Worm (Caenorhabditis elegans) whole organism, young adult: ENCODE results near the gene vps-29.

Source experiments
- B0035.1 ChIP-seq: sonication (generic microtip); optimal IDR thresholded peaks from 2 replicates; lab custom pipeline; 2016; ENCODE audit warnings: missing genetic modification characterization, mild to moderate bottlenecking, missing compliant biosample characterization, missing genotype, missing genetic modification reagents
- B0336.3 ChIP-seq: fragments of 200-800 bp; sonication (Bioruptor generic); IDR thresholded peaks from 2 replicates; pipeline ENCODE4 v1.3.6; 2022; ENCODE audit warnings: missing genetic modification characterization, missing compliant biosample characterization
- C06A6.2 ChIP-seq: fragments of 200-800 bp; sonication (Bioruptor generic); conservative IDR thresholded peaks from 2 replicates; pipeline ENCODE4 v1.3.6; 2022; ENCODE audit warnings: missing genetic modification characterization, missing compliant biosample characterization
- C17E4.6 ChIP-seq: fragments of 200-800 bp; sonication (Bioruptor generic); IDR thresholded peaks from 2 replicates; pipeline ENCODE4 v1.3.6; 2022; ENCODE audit warnings: missing genetic modification reagents, missing genetic modification characterization, missing compliant biosample characterization
- F23B12.7 ChIP-seq: sonication (generic microtip); optimal IDR thresholded peaks from 2 replicates; lab custom pipeline; 2017; ENCODE audit warnings: missing genetic modification characterization, mild to moderate bottlenecking, missing compliant biosample characterization, antibody characterized with exemption, moderate library complexity; ENCODE audit not compliant: insufficient read depth
- F55B11.4 ChIP-seq: sonication (generic microtip); optimal IDR thresholded peaks from 2 replicates; lab custom pipeline; 2016; ENCODE audit warnings: missing compliant biosample characterization, missing genetic modification characterization, borderline replicate concordance; ENCODE audit not compliant: insufficient read depth
- F57A8.1 ChIP-seq: fragments of 200-800 bp; sonication (Bioruptor generic); optimal IDR thresholded peaks from 2 replicates; lab custom pipeline; 2018; ENCODE audit warnings: mild to moderate bottlenecking, missing genetic modification characterization, moderate library complexity, missing compliant biosample characterization
- K11D2.4 ChIP-seq: fragments of 200-800 bp; sonication (Bioruptor generic); IDR thresholded peaks from 2 replicates; pipeline ENCODE4 v1.3.6; 2022; ENCODE audit warnings: missing genetic modification reagents, missing genetic modification characterization, missing compliant biosample characterization
- T07F8.4 ChIP-seq: sonication (generic microtip); optimal IDR thresholded peaks from 2 replicates; lab custom pipeline; 2016; ENCODE audit warnings: mild to moderate bottlenecking, missing genetic modification characterization, moderate library complexity, missing compliant biosample characterization
- Y53F4B.3 ChIP-seq: fragments of 200-800 bp; sonication (Bioruptor generic); IDR thresholded peaks from 2 replicates; pipeline ENCODE4 v1.3.6; 2022; ENCODE audit warnings: missing genetic modification reagents, missing genetic modification characterization, missing compliant biosample characterization
- Y56A3A.18 ChIP-seq: fragments of 200-800 bp; sonication (Bioruptor generic); IDR thresholded peaks from 2 replicates; pipeline ENCODE4 v1.3.6; 2022; ENCODE audit warnings: missing genetic modification reagents, missing genetic modification characterization, missing compliant biosample characterization
- Y67H2A.10 ChIP-seq: fragments of 200-800 bp; sonication (Bioruptor generic); conservative IDR thresholded peaks from 2 replicates; pipeline ENCODE4 v1.3.6; 2022; ENCODE audit warnings: missing genetic modification reagents, missing genetic modification characterization, missing compliant biosample characterization
- ama-1 ChIP-seq, 3 experiments: fragments of 150-350 bp in 1 of 3; sonication (generic microtip) in 2 of 3; optimal IDR thresholded peaks; 2 replicates each; lab custom pipeline; 2014 to 2018; ENCODE audit warnings: missing biosample characterization in 2 of 3, missing genetic modification characterization in 2 of 3, missing genetic modification reagents in 2 of 3
- aptf-2 ChIP-seq: fragments of 200-800 bp; sonication (Bioruptor generic); conservative IDR thresholded peaks from 2 replicates; pipeline ENCODE4 v1.3.6; 2022; ENCODE audit warnings: missing genetic modification reagents, missing genetic modification characterization, missing compliant biosample characterization
- attf-3 ChIP-seq: fragments of 200-800 bp; sonication (Bioruptor generic); conservative IDR thresholded peaks from 2 replicates; pipeline ENCODE4 v1.3.6; 2022; ENCODE audit warnings: missing genetic modification reagents, missing genetic modification characterization, missing compliant biosample characterization
- attf-5 ChIP-seq: fragments of 200-800 bp; sonication (Bioruptor generic); optimal IDR thresholded peaks from 2 replicates; lab custom pipeline; 2018; ENCODE audit warnings: mild to moderate bottlenecking, missing genetic modification characterization, missing compliant biosample characterization
- bed-2 ChIP-seq: fragments of 200-800 bp; sonication (Bioruptor generic); IDR thresholded peaks from 2 replicates; pipeline ENCODE4 v1.3.6; 2022; ENCODE audit warnings: missing genetic modification reagents, missing genetic modification characterization, missing compliant biosample characterization
- cebp-2 ChIP-seq: fragments of 200-800 bp; sonication (Bioruptor generic); IDR thresholded peaks from 2 replicates; pipeline ENCODE4 v1.3.6; 2022; ENCODE audit warnings: missing genetic modification characterization, missing compliant biosample characterization
- ceh-40 ChIP-seq: fragments of 200-800 bp; sonication (Bioruptor generic); IDR thresholded peaks from 2 replicates; pipeline ENCODE4 v1.3.6; 2022; ENCODE audit warnings: missing genetic modification characterization, missing compliant biosample characterization
- ceh-79 ChIP-seq: sonication (generic microtip); optimal IDR thresholded peaks from 2 replicates; lab custom pipeline; 2017; ENCODE audit warnings: mild to moderate bottlenecking, missing genetic modification characterization, missing compliant biosample characterization
- egl-18 ChIP-seq: fragments of 200-800 bp; sonication (Bioruptor generic); IDR thresholded peaks from 2 replicates; pipeline ENCODE4 v1.3.6; 2022; ENCODE audit warnings: missing genetic modification reagents, missing genetic modification characterization, missing compliant biosample characterization
- fkh-3 ChIP-seq: sonication (generic microtip); optimal IDR thresholded peaks from 2 replicates; lab custom pipeline; 2016; ENCODE audit warnings: mild to moderate bottlenecking, missing genetic modification characterization, missing compliant biosample characterization
- him-1 ChIP-seq: sonication (generic microtip); optimal IDR thresholded peaks from 2 replicates; lab custom pipeline; 2016; ENCODE audit warnings: missing genotype, missing genetic modification reagents, missing genetic modification characterization, missing compliant biosample characterization
- hmg-20 ChIP-seq: fragments of 200-800 bp; sonication (Bioruptor generic); IDR thresholded peaks from 2 replicates; pipeline ENCODE4 v1.3.6; 2022; ENCODE audit warnings: missing genetic modification reagents, missing genetic modification characterization, missing compliant biosample characterization
- lag-1 ChIP-seq: fragments of 200-800 bp; sonication (Bioruptor generic); IDR thresholded peaks from 2 replicates; pipeline ENCODE4 v1.3.6; 2022; ENCODE audit warnings: missing genetic modification reagents, missing genetic modification characterization, missing compliant biosample characterization
- let-607 ChIP-seq, 2 experiments: fragments of 200-800 bp in 1 of 2; sonication (Bioruptor generic) in 1 of 2; sonication (generic microtip) in 1 of 2; optimal IDR thresholded peaks; 2 replicates each; lab custom pipeline; 2016 to 2018; ENCODE audit warnings: mild to moderate bottlenecking in 2 of 2, missing compliant biosample characterization in 2 of 2, missing genetic modification characterization in 2 of 2, moderate library complexity in 2 of 2, missing genotype in 1 of 2
- lin-26 ChIP-seq: fragments of 200-800 bp; sonication (Bioruptor generic); IDR thresholded peaks from 2 replicates; pipeline ENCODE4 v1.3.6; 2022; ENCODE audit warnings: missing genetic modification reagents, missing genetic modification characterization, missing compliant biosample characterization
- lin-54 ChIP-seq: fragments of 200-800 bp; sonication (Bioruptor generic); optimal IDR thresholded peaks from 2 replicates; lab custom pipeline; 2018; ENCODE audit warnings: mild to moderate bottlenecking, missing genetic modification characterization, missing compliant biosample characterization
- madf-10 ChIP-seq: sonication (generic microtip); optimal IDR thresholded peaks from 2 replicates; lab custom pipeline; 2016; ENCODE audit warnings: mild to moderate bottlenecking, missing genetic modification characterization, missing compliant biosample characterization
- madf-3 ChIP-seq: fragments of 200-800 bp; sonication (Bioruptor generic); IDR thresholded peaks from 2 replicates; pipeline ENCODE4 v1.3.6; 2022; ENCODE audit warnings: missing genetic modification reagents, missing genetic modification characterization, missing compliant biosample characterization
- madf-8 ChIP-seq: fragments of 200-800 bp; sonication (Bioruptor generic); conservative IDR thresholded peaks from 2 replicates; pipeline ENCODE4 v1.3.6; 2022; ENCODE audit warnings: missing genetic modification reagents, missing genetic modification characterization, missing compliant biosample characterization
- mes-4 ChIP-seq: sonication (generic microtip); optimal IDR thresholded peaks from 2 replicates; lab custom pipeline; 2016; ENCODE audit warnings: missing genotype, missing genetic modification characterization, missing compliant biosample characterization
- mxl-1 ChIP-seq: sonication (generic microtip); optimal IDR thresholded peaks from 2 replicates; lab custom pipeline; 2016; ENCODE audit warnings: missing genetic modification characterization, missing compliant biosample characterization
- nhr-120 ChIP-seq: fragments of 200-800 bp; sonication (Bioruptor generic); IDR thresholded peaks from 2 replicates; pipeline ENCODE4 v1.3.6; 2022; ENCODE audit warnings: missing genetic modification characterization, missing compliant biosample characterization
- nhr-179 ChIP-seq: sonication (generic microtip); optimal IDR thresholded peaks from 2 replicates; lab custom pipeline; 2016; ENCODE audit warnings: mild to moderate bottlenecking, missing genetic modification characterization, missing compliant biosample characterization
- nhr-27 ChIP-seq: fragments of 200-800 bp; sonication (Bioruptor generic); optimal IDR thresholded peaks from 2 replicates; lab custom pipeline; 2018; ENCODE audit warnings: mild to moderate bottlenecking, missing genetic modification characterization, moderate library complexity, missing compliant biosample characterization
- nhr-80 ChIP-seq: sonication (generic microtip); optimal IDR thresholded peaks from 2 replicates; lab custom pipeline; 2016; ENCODE audit warnings: missing genetic modification characterization, missing compliant biosample characterization
- pbrm-1 ChIP-seq: fragments of 200-800 bp; sonication (Bioruptor generic); IDR thresholded peaks from 2 replicates; pipeline ENCODE4 v1.3.6; 2022; ENCODE audit warnings: missing genetic modification reagents, missing genetic modification characterization, missing compliant biosample characterization
- rec-8 ChIP-seq, 2 experiments: sonication (generic microtip); optimal IDR thresholded peaks; 2 replicates each; lab custom pipeline; 2016; ENCODE audit warnings: mild to moderate bottlenecking in 2 of 2, missing genetic modification characterization in 2 of 2, missing genetic modification reagents in 2 of 2, missing genotype in 2 of 2, missing biosample characterization in 1 of 2, missing compliant biosample characterization in 1 of 2, moderate library complexity in 1 of 2
- snpc-1.1 ChIP-seq: sonication (generic microtip); optimal IDR thresholded peaks from 2 replicates; lab custom pipeline; 2017; ENCODE audit warnings: missing genetic modification characterization, mild to moderate bottlenecking, missing compliant biosample characterization, antibody characterized with exemption, moderate library complexity, missing genotype, missing genetic modification reagents; ENCODE audit not compliant: insufficient read depth
- snpc-4 ChIP-seq, 5 experiments: fragments of 150-350 bp in 1 of 5; sonication (generic microtip) in 4 of 5; optimal IDR thresholded peaks; 2 replicates each; lab custom pipeline; 2014 to 2018; ENCODE audit warnings: missing genetic modification characterization in 5 of 5, missing biosample characterization in 3 of 5, antibody characterized with exemption in 2 of 5, mild to moderate bottlenecking in 2 of 5, missing compliant biosample characterization in 2 of 5, missing genotype in 2 of 5, moderate library complexity in 2 of 5, missing genetic modification reagents in 1 of 5
- tbp1 ChIP-seq: fragments of 200-800 bp; sonication (Bioruptor generic); optimal IDR thresholded peaks from 2 replicates; lab custom pipeline; 2018; ENCODE audit warnings: mild to moderate bottlenecking, missing genetic modification characterization, missing compliant biosample characterization
- tlf-1 ChIP-seq: fragments of 200-800 bp; sonication (Bioruptor generic); optimal IDR thresholded peaks from 2 replicates; lab custom pipeline; 2018; ENCODE audit warnings: mild to moderate bottlenecking, missing genetic modification characterization, missing compliant biosample characterization
- ztf-25 ChIP-seq: fragments of 200-800 bp; sonication (Bioruptor generic); IDR thresholded peaks from 2 replicates; pipeline ENCODE4 v1.3.6; 2022; ENCODE audit warnings: missing genetic modification reagents, missing genetic modification characterization, missing compliant biosample characterization
- ztf-3 ChIP-seq: fragments of 200-800 bp; sonication (Bioruptor generic); optimal IDR thresholded peaks from 2 replicates; lab custom pipeline; 2018; ENCODE audit warnings: mild to moderate bottlenecking, missing genetic modification characterization, missing compliant biosample characterization

vps-29 gene

DNA sequence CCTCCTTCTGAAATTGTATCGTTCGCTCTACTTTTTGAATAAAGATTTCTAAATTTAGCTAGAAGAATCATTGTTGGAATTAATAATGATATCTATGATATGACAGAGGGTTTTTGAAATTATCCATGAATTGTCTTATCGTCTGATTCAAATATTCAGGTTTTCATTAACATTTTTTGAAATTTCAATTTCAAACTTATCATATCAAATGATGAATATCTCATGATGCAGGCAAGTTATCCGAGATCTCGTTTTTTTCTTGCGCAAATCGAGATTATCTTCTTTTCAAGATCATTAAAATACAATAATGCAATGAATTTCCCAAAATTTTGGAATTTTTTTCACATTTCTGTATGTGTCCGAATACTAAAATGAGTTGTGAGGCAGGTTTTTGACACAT lies 14.9 kb downstream of the vps-29 start, which contains the start of gene spop-1:
Gene spop-1 (minus strand): TSS at position 101 of the 400 bp plus-strand sequence.
- no peak for TF ChIP-seq snpc-1.1 (tag; lab: Kevin White, UChicago)
- TF ChIP-seq nhr-179 = no peak
- no peak for TF ChIP-seq Y56A3A.18 (GFP tag; lab: Robert Waterston, UW)
- no peak for TF ChIP-seq pbrm-1
- TF ChIP-seq nhr-27 (tag; lab: Kevin White, UChicago) = no peak
- TF ChIP-seq let-607 (tag; optimal IDR thresholded peaks at IDR 0.05; lab: Kevin White, UChicago) = no peak
- TF ChIP-seq mxl-1 (tag; lab: Kevin White, UChicago) = no peak
- no peak for TF ChIP-seq tbp1 (GFP tag; lab: Kevin White, UChicago)
- no peak for TF ChIP-seq B0035.1 (tag; lab: Kevin White, UChicago)
- TF ChIP-seq F57A8.1 (GFP tag; lab: Kevin White, UChicago) = no peak
- no peak for TF ChIP-seq attf-3
- no peak for TF ChIP-seq egl-18 (GFP tag; lab: Robert Waterston, UW)
- TF ChIP-seq ama-1 (optimal IDR thresholded peaks at IDR 0.05; lab: Kevin White, UChicago) = no peak
- no peak for TF ChIP-seq ama-1 (GFP tag; optimal IDR thresholded peaks at IDR 0.05; lab: Kevin White, UChicago)
- no peak for TF ChIP-seq madf-10 (tag; lab: Kevin White, UChicago)
- no peak for TF ChIP-seq B0336.3 (GFP tag; lab: Robert Waterston, UW)
- TF ChIP-seq, all 124 proteins: peak for 0

DNA sequence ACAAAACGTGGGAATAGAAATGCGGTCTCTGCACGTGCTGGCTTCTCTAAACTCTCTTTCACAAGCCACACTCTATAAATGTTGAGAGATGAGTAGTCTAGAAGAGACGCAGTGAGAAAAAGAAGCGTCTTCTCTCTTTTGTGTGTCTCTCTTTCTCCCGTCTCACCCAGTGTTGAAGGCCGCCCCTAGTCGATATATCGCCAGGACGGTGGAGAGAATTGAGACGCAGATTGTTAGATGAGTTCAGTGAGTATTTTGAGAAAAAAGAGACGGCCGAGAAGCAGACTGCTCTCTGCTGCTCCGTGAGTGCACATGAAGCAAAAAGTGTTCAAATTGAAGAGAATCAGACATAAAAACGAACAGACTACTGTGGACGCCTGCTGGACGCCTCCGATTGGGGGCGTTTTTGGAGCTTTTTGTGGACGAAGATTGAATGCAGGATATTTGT lies 16.3 kb downstream of the vps-29 start:
- TF ChIP-seq egl-18 (GFP tag; lab: Robert Waterston, UW) = no peak
- TF ChIP-seq mxl-1 (tag; lab: Kevin White, UChicago) = no peak
- no peak for TF ChIP-seq B0035.1 (tag; lab: Kevin White, UChicago)
- TF ChIP-seq ztf-3 = no peak
- peak; percentile 66; the same call in 1 of the 2 replicates for TF ChIP-seq C06A6.2
- no peak for TF ChIP-seq snpc-4 (GFP tag; optimal IDR thresholded peaks at IDR 0.05; lab: Kevin White, UChicago)
- TF ChIP-seq snpc-4 (tag; optimal IDR thresholded peaks at IDR 0.05; lab: Kevin White, UChicago) = peak in 3 of 4 experiments; percentile 24 to 48 (median 32)
- TF ChIP-seq mes-4 (tag; lab: Kevin White, UChicago) = no peak
- TF ChIP-seq lin-26 (GFP tag; lab: Robert Waterston, UW) = peak; percentile 61; the same call in 1 of the 2 replicates
- peak; percentile 45 for TF ChIP-seq tbp1 (GFP tag; lab: Kevin White, UChicago)
- TF ChIP-seq lin-54 (GFP tag; lab: Kevin White, UChicago) = peak; percentile 66
- TF ChIP-seq him-1 (tag; lab: Kevin White, UChicago) = no peak
- TF ChIP-seq lag-1 (GFP tag; lab: Robert Waterston, UW) = no peak
- no peak for TF ChIP-seq Y53F4B.3
- no peak for TF ChIP-seq Y67H2A.10 (GFP tag; lab: Robert Waterston, UW)
- TF ChIP-seq fkh-3 (tag; lab: Kevin White, UChicago) = no peak
- no peak for TF ChIP-seq cebp-2 (GFP tag; lab: Robert Waterston, UW)
- no peak for TF ChIP-seq ztf-25 (GFP tag; lab: Robert Waterston, UW)
- peak; percentile 56 for TF ChIP-seq tlf-1 (GFP tag; lab: Kevin White, UChicago)
- TF ChIP-seq hmg-20 = no peak
- no peak for TF ChIP-seq aptf-2 (GFP tag; lab: Robert Waterston, UW)
- peak; percentile 95 for TF ChIP-seq attf-5 (GFP tag; lab: Kevin White, UChicago)
- TF ChIP-seq K11D2.4 = peak; percentile 53; the same call in 1 of the 2 replicates
- no peak for TF ChIP-seq F23B12.7 (tag; lab: Kevin White, UChicago)
- no peak for TF ChIP-seq ceh-79 (tag; lab: Kevin White, UChicago)
- TF ChIP-seq F55B11.4 (tag; lab: Kevin White, UChicago) = no peak
- peak; percentile 78 for TF ChIP-seq nhr-80
- no peak for TF ChIP-seq ama-1 (optimal IDR thresholded peaks at IDR 0.05; lab: Kevin White, UChicago)
- no peak for TF ChIP-seq ama-1 (GFP tag; optimal IDR thresholded peaks at IDR 0.05; lab: Kevin White, UChicago)
- no peak for TF ChIP-seq bed-2
- TF ChIP-seq rec-8 (tag; optimal IDR thresholded peaks at IDR 0.05; lab: Kevin White, UChicago) = no peak
- TF ChIP-seq madf-8 (GFP tag; lab: Robert Waterston, UW) = no peak
- no peak for TF ChIP-seq C17E4.6
- TF ChIP-seq ceh-40 (GFP tag; lab: Robert Waterston, UW) = no peak
- no peak for TF ChIP-seq nhr-120 (GFP tag; lab: Robert Waterston, UW)
- TF ChIP-seq T07F8.4 (tag; lab: Kevin White, UChicago) = no peak
- TF ChIP-seq madf-3 (GFP tag; lab: Robert Waterston, UW) = no peak
